Worm (Caenorhabditis elegans) whole organism, young adult: ENCODE results near the gene spin-1.

ENCODE experiments used
- B0035.1 ChIP-seq: sonication (generic microtip); optimal IDR thresholded peaks from 2 replicates; lab custom pipeline; 2016; ENCODE audit warnings: missing genetic modification characterization, mild to moderate bottlenecking, missing compliant biosample characterization, missing genotype, missing genetic modification reagents
- F33H1.4 ChIP-seq: fragments of 200-800 bp; sonication (Bioruptor generic); IDR thresholded peaks from 2 replicates; pipeline ENCODE4 v1.3.6; 2022; ENCODE audit warnings: missing genetic modification reagents, missing genetic modification characterization, missing compliant biosample characterization
- ama-1 ChIP-seq, 3 experiments: fragments of 150-350 bp in 1 of 3; sonication (generic microtip) in 2 of 3; optimal IDR thresholded peaks; 2 replicates each; lab custom pipeline; 2014 to 2018; ENCODE audit warnings: missing biosample characterization in 2 of 3, missing genetic modification characterization in 2 of 3, missing genetic modification reagents in 2 of 3
- ceh-79 ChIP-seq: sonication (generic microtip); optimal IDR thresholded peaks from 2 replicates; lab custom pipeline; 2017; ENCODE audit warnings: mild to moderate bottlenecking, missing genetic modification characterization, missing compliant biosample characterization
- chd-7 ChIP-seq: sonication (generic microtip); optimal IDR thresholded peaks from 2 replicates; lab custom pipeline; 2016; ENCODE audit warnings: mild to moderate bottlenecking, missing genetic modification characterization, moderate library complexity, missing compliant biosample characterization
- dpl-1 ChIP-seq: fragments of 150-350 bp; optimal IDR thresholded peaks from 2 replicates; lab custom pipeline; 2014; ENCODE audit warnings: missing biosample characterization, missing genetic modification reagents, missing genetic modification characterization
- gei-17 ChIP-seq: fragments of 200-800 bp; sonication (Bioruptor generic); optimal IDR thresholded peaks from 2 replicates; lab custom pipeline; 2018; ENCODE audit warnings: mild to moderate bottlenecking, missing genetic modification characterization, missing compliant biosample characterization
- nfya-1 ChIP-seq: sonication (generic microtip); optimal IDR thresholded peaks from 2 replicates; lab custom pipeline; 2017; ENCODE audit warnings: antibody characterized with exemption, missing compliant biosample characterization, missing genetic modification characterization, borderline replicate concordance; ENCODE audit not compliant: insufficient read depth
- rcor-1 ChIP-seq: fragments of 200-800 bp; sonication (Bioruptor generic); IDR thresholded peaks from 2 replicates; pipeline ENCODE4 v1.3.6; 2022; ENCODE audit warnings: missing genetic modification reagents, missing genetic modification characterization, missing compliant biosample characterization
- snpc-4 ChIP-seq, 5 experiments: fragments of 150-350 bp in 1 of 5; sonication (generic microtip) in 4 of 5; optimal IDR thresholded peaks; 2 replicates each; lab custom pipeline; 2014 to 2018; ENCODE audit warnings: missing genetic modification characterization in 5 of 5, missing biosample characterization in 3 of 5, antibody characterized with exemption in 2 of 5, mild to moderate bottlenecking in 2 of 5, missing compliant biosample characterization in 2 of 5, missing genotype in 2 of 5, moderate library complexity in 2 of 5, missing genetic modification reagents in 1 of 5
- xnd-1 ChIP-seq: sonication (generic microtip); optimal IDR thresholded peaks from 2 replicates; lab custom pipeline; 2016; ENCODE audit warnings: missing genotype, missing genetic modification reagents, missing genetic modification characterization, missing compliant biosample characterization
- ztf-28 ChIP-seq: fragments of 200-800 bp; sonication (Bioruptor generic); IDR thresholded peaks from 2 replicates; pipeline ENCODE4 v1.3.6; 2022; ENCODE audit warnings: missing genetic modification reagents, missing genetic modification characterization, missing compliant biosample characterization

ce11 chrV:12074886-12075285 is 39.9 kb upstream of the spin-1 start, which contains the start of gene R07B7.6:
- TF ChIP-seq B0035.1 (tag; lab: Kevin White, UChicago) (no peak), snpc-4 (GFP tag; optimal IDR thresholded peaks at IDR 0.05; lab: Kevin White, UChicago) (no peak), snpc-4 (tag; optimal IDR thresholded peaks at IDR 0.05; lab: Kevin White, UChicago) (no peak), ceh-79 (tag; lab: Kevin White, UChicago) (no peak), gei-17 (no peak), ztf-28 (no peak), F33H1.4 (GFP tag; lab: Robert Waterston, UW) (no peak), dpl-1 (no peak), nfya-1 (tag; lab: Kevin White, UChicago) (no peak), ama-1 (optimal IDR thresholded peaks at IDR 0.05; lab: Kevin White, UChicago) (no peak), ama-1 (GFP tag; optimal IDR thresholded peaks at IDR 0.05; lab: Kevin White, UChicago) (no peak), xnd-1 (no peak), chd-7 (tag; lab: Kevin White, UChicago) (no peak), rcor-1 (GFP tag; lab: Robert Waterston, UW) (no peak)
